Worm (Caenorhabditis elegans): ENCODE measurements around the gene ceh-86.

Gene ceh-86

ce11 chrII:2431972-2432371 is at the start of gene ceh-86:
ceh-86 (minus strand) TSS chrII:2432072.
- TF ChIP-seq W03F9.2 (tag; optimal IDR thresholded peaks at IDR 0.05) (no peak), him-1 (tag; optimal IDR thresholded peaks at IDR 0.05) (no peak), dao-5 (tag; optimal IDR thresholded peaks at IDR 0.05) (no peak)

- TF ChIP-seq him-1 (tag; optimal IDR thresholded peaks at IDR 0.05) = no peak
- TF ChIP-seq W03F9.2 (tag; optimal IDR thresholded peaks at IDR 0.05) = no peak
- TF ChIP-seq dao-5 (tag; optimal IDR thresholded peaks at IDR 0.05) = no peak
Measured at ce11 chrII:2481621-2482020, 49.7 kb upstream of the ceh-86 start, which contains the start of gene F53G2.2. F53G2.2 (plus strand) TSS chrII:2481921.

- TF ChIP-seq W03F9.2 (tag; optimal IDR thresholded peaks at IDR 0.05) (no peak), him-1 (tag; optimal IDR thresholded peaks at IDR 0.05) (no peak), dao-5 (tag; optimal IDR thresholded peaks at IDR 0.05) (no peak)
Measured at ce11 chrII:2480099-2480498, 48.2 kb upstream of the ceh-86 start, which contains the start of gene F53G2.3. F53G2.3 (plus strand) TSS chrII:2480399.

- TF ChIP-seq him-1 (tag; optimal IDR thresholded peaks at IDR 0.05) (no peak), W03F9.2 (tag; optimal IDR thresholded peaks at IDR 0.05) (no peak), dao-5 (tag; optimal IDR thresholded peaks at IDR 0.05) (no peak)
Measured at ce11 chrII:2479047-2479446, 47.2 kb upstream of the ceh-86 start, which contains the start of gene F53G2.12. F53G2.12 (minus strand) TSS chrII:2479090.

- TF ChIP-seq dao-5 (tag; optimal IDR thresholded peaks at IDR 0.05) (no peak), W03F9.2 (tag; optimal IDR thresholded peaks at IDR 0.05) (no peak), him-1 (tag; optimal IDR thresholded peaks at IDR 0.05) (no peak)
Measured at ce11 chrII:2478543-2478942, 46.7 kb upstream of the ceh-86 start, which contains the start of gene mnat-1. mnat-1 (minus strand) TSS chrII:2478643.

- TF ChIP-seq dao-5 (tag; optimal IDR thresholded peaks at IDR 0.05) = no peak
- no peak for TF ChIP-seq him-1 (tag; optimal IDR thresholded peaks at IDR 0.05)
Measured at ce11 chrII:2473270-2473669, 41.4 kb upstream of the ceh-86 start, which contains the start of gene tsr-1. tsr-1 (minus strand) TSS chrII:2473370.

ce11 chrII:2468885-2469284 is 37.0 kb upstream of the ceh-86 start:
- TF ChIP-seq W03F9.2 (tag; optimal IDR thresholded peaks at IDR 0.05) (no peak), him-1 (tag; optimal IDR thresholded peaks at IDR 0.05) (no peak), dao-5 (tag; optimal IDR thresholded peaks at IDR 0.05) (no peak)

ce11 chrII:2458881-2459280 is 27.0 kb upstream of the ceh-86 start, which contains the start of gene pqn-42:
pqn-42 (minus strand) TSS chrII:2458981.
- TF ChIP-seq dao-5 (tag; optimal IDR thresholded peaks at IDR 0.05) = no peak
- TF ChIP-seq him-1 (tag; optimal IDR thresholded peaks at IDR 0.05) = no peak
- no peak for TF ChIP-seq W03F9.2 (tag; optimal IDR thresholded peaks at IDR 0.05)

ce11 chrII:2456973-2457372 is 25.1 kb upstream of the ceh-86 start:
- no peak for TF ChIP-seq dao-5 (tag; optimal IDR thresholded peaks at IDR 0.05)
- no peak for TF ChIP-seq him-1 (tag; optimal IDR thresholded peaks at IDR 0.05)
- TF ChIP-seq W03F9.2 (tag; optimal IDR thresholded peaks at IDR 0.05) = no peak

- no peak for TF ChIP-seq him-1 (tag; optimal IDR thresholded peaks at IDR 0.05)
- TF ChIP-seq W03F9.2 (tag; optimal IDR thresholded peaks at IDR 0.05) = no peak
- no peak for TF ChIP-seq dao-5 (tag; optimal IDR thresholded peaks at IDR 0.05)
Measured at ce11 chrII:2455931-2456576, 24.2 kb upstream of the ceh-86 start.

ce11 chrII:2454822-2455221 is 22.9 kb upstream of the ceh-86 start:
- no peak for TF ChIP-seq W03F9.2 (tag; optimal IDR thresholded peaks at IDR 0.05)

ce11 chrII:2452492-2452891 is 20.6 kb upstream of the ceh-86 start:
- TF ChIP-seq W03F9.2 (tag; optimal IDR thresholded peaks at IDR 0.05) (no peak), dao-5 (tag; optimal IDR thresholded peaks at IDR 0.05) (no peak), him-1 (tag; optimal IDR thresholded peaks at IDR 0.05) (no peak)

- peak; percentile 6 for TF ChIP-seq W03F9.2 (tag; optimal IDR thresholded peaks at IDR 0.05)
- TF ChIP-seq dao-5 (tag; optimal IDR thresholded peaks at IDR 0.05) = no peak
- TF ChIP-seq him-1 (tag; optimal IDR thresholded peaks at IDR 0.05) = peak; percentile 31
Measured at ce11 chrII:2450990-2451389, 19.1 kb upstream of the ceh-86 start.

ce11 chrII:2446727-2447126 is 14.9 kb upstream of the ceh-86 start:
- TF ChIP-seq him-1 (tag; optimal IDR thresholded peaks at IDR 0.05) = no peak
- TF ChIP-seq W03F9.2 (tag; optimal IDR thresholded peaks at IDR 0.05) = no peak
- no peak for TF ChIP-seq dao-5 (tag; optimal IDR thresholded peaks at IDR 0.05)

ce11 chrII:2445164-2445563 is 13.3 kb upstream of the ceh-86 start:
- TF ChIP-seq W03F9.2 (tag; optimal IDR thresholded peaks at IDR 0.05) (no peak), him-1 (tag; optimal IDR thresholded peaks at IDR 0.05) (no peak), dao-5 (tag; optimal IDR thresholded peaks at IDR 0.05) (no peak)
